Worm (Caenorhabditis elegans): ENCODE data around the gene cnep-1.

DNA sequence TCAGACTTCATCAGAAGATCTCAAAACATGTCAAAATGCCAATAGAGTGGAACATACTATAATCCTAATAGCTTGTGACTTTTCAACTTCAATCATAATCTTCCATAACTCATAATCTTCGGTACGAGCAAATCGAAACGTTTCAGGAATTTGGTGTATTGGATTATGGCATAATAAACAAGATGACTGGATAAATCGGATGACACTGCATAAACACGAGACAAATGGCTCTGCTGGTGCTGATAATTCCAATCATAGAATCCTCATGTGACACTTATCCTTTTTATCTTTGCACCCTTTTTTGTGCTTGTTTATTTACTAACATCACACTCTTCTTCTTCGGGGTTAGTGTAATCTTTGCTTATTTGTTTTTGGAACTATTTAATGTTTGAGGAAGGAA, 27.1 kb upstream of the cnep-1 start:
- TF ChIP-seq nhr-77 (tag; optimal IDR thresholded peaks at IDR 0.05) (no peak), fos-1 (tag; optimal IDR thresholded peaks at IDR 0.05) (no peak), lsy-2 (tag; optimal IDR thresholded peaks at IDR 0.05) (no peak), snpc-4 (tag; optimal IDR thresholded peaks at IDR 0.05) (no peak), nhr-6 (tag; optimal IDR thresholded peaks at IDR 0.05) (no peak), mdl-1 (tag; optimal IDR thresholded peaks at IDR 0.05) (no peak), zag-1 (tag; optimal IDR thresholded peaks at IDR 0.05) (no peak), skn-1 (tag; optimal IDR thresholded peaks at IDR 0.05) (no peak), nhr-12 (tag; optimal IDR thresholded peaks at IDR 0.05) (no peak), lin-13 (GFP tag; optimal IDR thresholded peaks at IDR 0.05) (no peak), nhr-237 (tag; optimal IDR thresholded peaks at IDR 0.05) (no peak), aly-2 (tag; optimal IDR thresholded peaks at IDR 0.05) (no peak)
